Worm (Caenorhabditis elegans): Measurements from ENCODE around the gene epg-4.

The epg-4 gene

ce11 chrIII:7198838-7199237 is 16.9 kb downstream of the epg-4 start, which contains the start of gene pfd-5 (continued):
- peak; percentile 46 to 66 (median 51) for TF ChIP-seq ceh-82 (tag; optimal IDR thresholded peaks at IDR 0.05)
- TF ChIP-seq unc-62 (GFP tag; optimal IDR thresholded peaks at IDR 0.05) = no peak
- TF ChIP-seq unc-86 (tag; optimal IDR thresholded peaks at IDR 0.05) = peak; percentile 51
- no peak for TF ChIP-seq nhr-28 (tag; optimal IDR thresholded peaks at IDR 0.05)
- peak; percentile 84 for TF ChIP-seq nhr-90 (tag; optimal IDR thresholded peaks at IDR 0.05; ENCODE audit: poor library complexity)
- no peak for TF ChIP-seq vab-15 (tag; optimal IDR thresholded peaks at IDR 0.05)
- no peak for TF ChIP-seq jun-1 (tag; optimal IDR thresholded peaks at IDR 0.05)
- peak; percentile 90 to 96 (median 93) for TF ChIP-seq dpl-1 (GFP tag; optimal IDR thresholded peaks at IDR 0.05)
- no peak for TF ChIP-seq elt-3 (tag; optimal IDR thresholded peaks at IDR 0.05)
- peak; percentile 76 for TF ChIP-seq lin-14 (GFP tag; optimal IDR thresholded peaks at IDR 0.05)
- peak; percentile 81 for TF ChIP-seq tbx-2 (tag; optimal IDR thresholded peaks at IDR 0.05)
- peak; percentile 77 for TF ChIP-seq xbp-1 (tag; optimal IDR thresholded peaks at IDR 0.05)
- peak; percentile 81 to 96 for TF ChIP-seq efl-1 (optimal IDR thresholded peaks at IDR 0.05)
- peak; percentile 95 to 99 for TF ChIP-seq efl-1 (GFP tag; optimal IDR thresholded peaks at IDR 0.05 in 1 of 2)
- TF ChIP-seq skn-1 (tag; optimal IDR thresholded peaks at IDR 0.05) = peak; percentile 51
- TF ChIP-seq unc-30 (tag; optimal IDR thresholded peaks at IDR 0.05) = no peak
- TF ChIP-seq nhr-71 (tag; optimal IDR thresholded peaks at IDR 0.05) = peak; percentile 82
- no peak for TF ChIP-seq C34B4.2 (tag; optimal IDR thresholded peaks at IDR 0.05)
- peak; percentile 4 for TF ChIP-seq pag-3 (tag; optimal IDR thresholded peaks at IDR 0.05; ENCODE audit: borderline replicate concordance, insufficient read depth)
- TF ChIP-seq fkh-8 (tag; optimal IDR thresholded peaks at IDR 0.05) = peak; percentile 22
- TF ChIP-seq C04F5.9 (tag; optimal IDR thresholded peaks at IDR 0.05) = peak; percentile 47
- no peak for TF ChIP-seq nhr-11 (tag; optimal IDR thresholded peaks at IDR 0.05)
- peak; percentile 96 to 97 for TF ChIP-seq lin-35 (GFP tag; optimal IDR thresholded peaks at IDR 0.05)
- peak; percentile 64 for TF ChIP-seq unc-98 (GFP tag; IDR thresholded peaks at IDR 0.05)
- TF ChIP-seq aha-1 (tag; optimal IDR thresholded peaks at IDR 0.05) = no peak
- no peak for TF ChIP-seq zip-4 (GFP tag; optimal IDR thresholded peaks at IDR 0.05)
- TF ChIP-seq fkh-4 (tag; optimal IDR thresholded peaks at IDR 0.05; ENCODE audit: borderline replicate concordance) = peak; percentile 76
- no peak for TF ChIP-seq hpl-2 (GFP tag; optimal IDR thresholded peaks at IDR 0.05)
- no peak for TF ChIP-seq mab-9 (GFP tag; IDR thresholded peaks at IDR 0.05)
- TF ChIP-seq sup-37 (GFP tag; optimal IDR thresholded peaks at IDR 0.05) = no peak
- TF ChIP-seq fkh-10 (GFP tag; optimal IDR thresholded peaks at IDR 0.05) = no peak
- TF ChIP-seq ceh-88 (GFP tag; IDR thresholded peaks at IDR 0.05) = peak; percentile 34; the same call in 1 of the 2 replicates
- TF ChIP-seq nhr-237 (tag; optimal IDR thresholded peaks at IDR 0.05) = no peak
- no peak for TF ChIP-seq mef-2 (tag; optimal IDR thresholded peaks at IDR 0.05)
- no peak for TF ChIP-seq grh-1 (GFP tag; IDR thresholded peaks at IDR 0.05)
- TF ChIP-seq isw-1 (GFP tag; IDR thresholded peaks at IDR 0.05) = peak; percentile 67
- TF ChIP-seq ets-5 (GFP tag; IDR thresholded peaks at IDR 0.05) = no peak
- peak; percentile 84 for TF ChIP-seq irx-1 (tag; optimal IDR thresholded peaks at IDR 0.05)
- TF ChIP-seq lir-3 (tag; optimal IDR thresholded peaks at IDR 0.05; ENCODE audit: poor library complexity) = peak; percentile 94
- TF ChIP-seq tlp-1 (tag; optimal IDR thresholded peaks at IDR 0.05) = no peak
- TF ChIP-seq dsc-1 (tag; optimal IDR thresholded peaks at IDR 0.05) = peak; percentile 77
- TF ChIP-seq nhr-76 (tag; optimal IDR thresholded peaks at IDR 0.05) = no peak
- no peak for TF ChIP-seq nhr-12 (tag; optimal IDR thresholded peaks at IDR 0.05)
- no peak for TF ChIP-seq hlh-17 (GFP tag; optimal IDR thresholded peaks at IDR 0.05; ENCODE audit: borderline replicate concordance)
- TF ChIP-seq snpc-4 (tag; optimal IDR thresholded peaks at IDR 0.05) = peak; percentile 36
- TF ChIP-seq ceh-63 (GFP tag; optimal IDR thresholded peaks at IDR 0.05) = no peak
- TF ChIP-seq snu-23 (GFP tag; optimal IDR thresholded peaks at IDR 0.05) = peak; percentile 74
- peak; percentile 37 for TF ChIP-seq C16A3.4 (tag; optimal IDR thresholded peaks at IDR 0.05)
- no peak for TF ChIP-seq aly-2 (tag; optimal IDR thresholded peaks at IDR 0.05)
- no peak for TF ChIP-seq ama-1 (optimal IDR thresholded peaks at IDR 0.05)
- no peak for TF ChIP-seq sptf-1 (tag; optimal IDR thresholded peaks at IDR 0.05)
- peak; percentile 93 for TF ChIP-seq ceh-90 (tag; optimal IDR thresholded peaks at IDR 0.05)
- peak; percentile 49 for TF ChIP-seq lin-13 (GFP tag; optimal IDR thresholded peaks at IDR 0.05)
- TF ChIP-seq pqm-1 (tag; optimal IDR thresholded peaks at IDR 0.05) = no peak
